Worm (Caenorhabditis elegans) whole organism, young adult: ENCODE results near the gene ztf-8.

Experiments used
- C06A6.2 ChIP-seq: fragments of 200-800 bp; sonication (Bioruptor generic); conservative IDR thresholded peaks from 2 replicates; pipeline ENCODE4 v1.3.6; 2022; ENCODE audit warnings: missing genetic modification characterization, missing compliant biosample characterization
- F10E7.11 ChIP-seq: sonication (generic microtip); optimal IDR thresholded peaks from 2 replicates; lab custom pipeline; 2017; ENCODE audit warnings: mild to moderate bottlenecking, missing genetic modification characterization, moderate library complexity, missing compliant biosample characterization
- F23B12.7 ChIP-seq: sonication (generic microtip); optimal IDR thresholded peaks from 2 replicates; lab custom pipeline; 2017; ENCODE audit warnings: missing genetic modification characterization, mild to moderate bottlenecking, missing compliant biosample characterization, antibody characterized with exemption, moderate library complexity; ENCODE audit not compliant: insufficient read depth
- F55B11.4 ChIP-seq: sonication (generic microtip); optimal IDR thresholded peaks from 2 replicates; lab custom pipeline; 2016; ENCODE audit warnings: missing compliant biosample characterization, missing genetic modification characterization, borderline replicate concordance; ENCODE audit not compliant: insufficient read depth
- F57A8.1 ChIP-seq: fragments of 200-800 bp; sonication (Bioruptor generic); optimal IDR thresholded peaks from 2 replicates; lab custom pipeline; 2018; ENCODE audit warnings: mild to moderate bottlenecking, missing genetic modification characterization, moderate library complexity, missing compliant biosample characterization
- F57C9.4 ChIP-seq: sonication (generic microtip); optimal IDR thresholded peaks from 2 replicates; lab custom pipeline; 2017; ENCODE audit warnings: mild to moderate bottlenecking, missing genetic modification characterization, missing compliant biosample characterization
- T07F8.4 ChIP-seq: sonication (generic microtip); optimal IDR thresholded peaks from 2 replicates; lab custom pipeline; 2016; ENCODE audit warnings: mild to moderate bottlenecking, missing genetic modification characterization, moderate library complexity, missing compliant biosample characterization
- T26A5.8 ChIP-seq: sonication (generic microtip); optimal IDR thresholded peaks from 2 replicates; lab custom pipeline; 2016; ENCODE audit warnings: missing genetic modification characterization, missing compliant biosample characterization
- Y53F4B.3 ChIP-seq: fragments of 200-800 bp; sonication (Bioruptor generic); IDR thresholded peaks from 2 replicates; pipeline ENCODE4 v1.3.6; 2022; ENCODE audit warnings: missing genetic modification reagents, missing genetic modification characterization, missing compliant biosample characterization
- Y56A3A.18 ChIP-seq: fragments of 200-800 bp; sonication (Bioruptor generic); IDR thresholded peaks from 2 replicates; pipeline ENCODE4 v1.3.6; 2022; ENCODE audit warnings: missing genetic modification reagents, missing genetic modification characterization, missing compliant biosample characterization
- Y67H2A.10 ChIP-seq: fragments of 200-800 bp; sonication (Bioruptor generic); conservative IDR thresholded peaks from 2 replicates; pipeline ENCODE4 v1.3.6; 2022; ENCODE audit warnings: missing genetic modification reagents, missing genetic modification characterization, missing compliant biosample characterization
- ZK185.1 ChIP-seq: sonication (generic microtip); optimal IDR thresholded peaks from 2 replicates; lab custom pipeline; 2016; ENCODE audit warnings: mild to moderate bottlenecking, missing genetic modification characterization, missing compliant biosample characterization; ENCODE audit not compliant: poor library complexity, severe bottlenecking
- aptf-2 ChIP-seq: fragments of 200-800 bp; sonication (Bioruptor generic); conservative IDR thresholded peaks from 2 replicates; pipeline ENCODE4 v1.3.6; 2022; ENCODE audit warnings: missing genetic modification reagents, missing genetic modification characterization, missing compliant biosample characterization
- attf-5 ChIP-seq: fragments of 200-800 bp; sonication (Bioruptor generic); optimal IDR thresholded peaks from 2 replicates; lab custom pipeline; 2018; ENCODE audit warnings: mild to moderate bottlenecking, missing genetic modification characterization, missing compliant biosample characterization
- cebp-1 ChIP-seq, 2 experiments: fragments of 200-800 bp in 1 of 2; sonication (Bioruptor generic) in 1 of 2; sonication (generic microtip) in 1 of 2; IDR thresholded peaks in 1 of 2; optimal IDR thresholded peaks in 1 of 2; 2 replicates each; pipeline versions ENCODE4 v1.3.6 to Lab custom; 2017 to 2022; ENCODE audit warnings: missing compliant biosample characterization in 2 of 2, missing genetic modification characterization in 2 of 2, mild to moderate bottlenecking in 1 of 2, missing genetic modification reagents in 1 of 2, moderate library complexity in 1 of 2
- ceh-27 ChIP-seq: fragments of 200-800 bp; sonication (Bioruptor generic); optimal IDR thresholded peaks from 2 replicates; lab custom pipeline; 2018; ENCODE audit warnings: mild to moderate bottlenecking, missing genetic modification characterization, moderate library complexity, missing compliant biosample characterization
- ceh-40 ChIP-seq: fragments of 200-800 bp; sonication (Bioruptor generic); IDR thresholded peaks from 2 replicates; pipeline ENCODE4 v1.3.6; 2022; ENCODE audit warnings: missing genetic modification characterization, missing compliant biosample characterization
- chd-7 ChIP-seq: sonication (generic microtip); optimal IDR thresholded peaks from 2 replicates; lab custom pipeline; 2016; ENCODE audit warnings: mild to moderate bottlenecking, missing genetic modification characterization, moderate library complexity, missing compliant biosample characterization
- dpl-1 ChIP-seq: fragments of 150-350 bp; optimal IDR thresholded peaks from 2 replicates; lab custom pipeline; 2014; ENCODE audit warnings: missing biosample characterization, missing genetic modification reagents, missing genetic modification characterization
- egl-18 ChIP-seq: fragments of 200-800 bp; sonication (Bioruptor generic); IDR thresholded peaks from 2 replicates; pipeline ENCODE4 v1.3.6; 2022; ENCODE audit warnings: missing genetic modification reagents, missing genetic modification characterization, missing compliant biosample characterization
- egl-44 ChIP-seq: fragments of 200-800 bp; sonication (Bioruptor generic); IDR thresholded peaks from 2 replicates; pipeline ENCODE4 v1.3.6; 2022; ENCODE audit warnings: missing genetic modification reagents, missing genetic modification characterization, missing compliant biosample characterization
- hmg-1.2 ChIP-seq: fragments of 200-800 bp; sonication (Bioruptor generic); IDR thresholded peaks from 2 replicates; pipeline ENCODE4 v1.3.6; 2022; ENCODE audit warnings: missing genetic modification reagents, missing genetic modification characterization, missing compliant biosample characterization
- hmg-20 ChIP-seq: fragments of 200-800 bp; sonication (Bioruptor generic); IDR thresholded peaks from 2 replicates; pipeline ENCODE4 v1.3.6; 2022; ENCODE audit warnings: missing genetic modification reagents, missing genetic modification characterization, missing compliant biosample characterization
- hsf-1 ChIP-seq: fragments of 200-800 bp; sonication (Bioruptor generic); IDR thresholded peaks from 2 replicates; pipeline ENCODE4 v1.3.6; 2022; ENCODE audit warnings: missing genetic modification reagents, missing genetic modification characterization, missing compliant biosample characterization
- lin-26 ChIP-seq: fragments of 200-800 bp; sonication (Bioruptor generic); IDR thresholded peaks from 2 replicates; pipeline ENCODE4 v1.3.6; 2022; ENCODE audit warnings: missing genetic modification reagents, missing genetic modification characterization, missing compliant biosample characterization
- lsl-1 ChIP-seq: fragments of 200-800 bp; sonication (Bioruptor generic); optimal IDR thresholded peaks from 2 replicates; lab custom pipeline; 2018; ENCODE audit warnings: mild to moderate bottlenecking, missing genetic modification characterization, moderate library complexity, missing compliant biosample characterization
- madf-10 ChIP-seq: sonication (generic microtip); optimal IDR thresholded peaks from 2 replicates; lab custom pipeline; 2016; ENCODE audit warnings: mild to moderate bottlenecking, missing genetic modification characterization, missing compliant biosample characterization
- madf-6 ChIP-seq: fragments of 200-800 bp; sonication (Bioruptor generic); IDR thresholded peaks from 2 replicates; pipeline ENCODE4 v1.3.6; 2022; ENCODE audit warnings: missing genetic modification reagents, missing genetic modification characterization, missing compliant biosample characterization
- mcd-1 ChIP-seq: fragments of 200-800 bp; sonication (Bioruptor generic); IDR thresholded peaks from 2 replicates; pipeline ENCODE4 v1.3.6; 2022; ENCODE audit warnings: missing genetic modification reagents, missing genetic modification characterization, missing compliant biosample characterization
- mes-4 ChIP-seq: sonication (generic microtip); optimal IDR thresholded peaks from 2 replicates; lab custom pipeline; 2016; ENCODE audit warnings: missing genotype, missing genetic modification characterization, missing compliant biosample characterization
- mxl-1 ChIP-seq: sonication (generic microtip); optimal IDR thresholded peaks from 2 replicates; lab custom pipeline; 2016; ENCODE audit warnings: missing genetic modification characterization, missing compliant biosample characterization
- nhr-120 ChIP-seq: fragments of 200-800 bp; sonication (Bioruptor generic); IDR thresholded peaks from 2 replicates; pipeline ENCODE4 v1.3.6; 2022; ENCODE audit warnings: missing genetic modification characterization, missing compliant biosample characterization
- nhr-80 ChIP-seq: sonication (generic microtip); optimal IDR thresholded peaks from 2 replicates; lab custom pipeline; 2016; ENCODE audit warnings: missing genetic modification characterization, missing compliant biosample characterization
- pbrm-1 ChIP-seq: fragments of 200-800 bp; sonication (Bioruptor generic); IDR thresholded peaks from 2 replicates; pipeline ENCODE4 v1.3.6; 2022; ENCODE audit warnings: missing genetic modification reagents, missing genetic modification characterization, missing compliant biosample characterization
- rcor-1 ChIP-seq: fragments of 200-800 bp; sonication (Bioruptor generic); IDR thresholded peaks from 2 replicates; pipeline ENCODE4 v1.3.6; 2022; ENCODE audit warnings: missing genetic modification reagents, missing genetic modification characterization, missing compliant biosample characterization
- rpc-1 ChIP-seq, 2 experiments: fragments of 150-350 bp in 1 of 2; sonication (generic microtip) in 1 of 2; optimal IDR thresholded peaks; 2 replicates each; lab custom pipeline; 2014 to 2018; ENCODE audit warnings: missing biosample characterization in 1 of 2, missing genetic modification characterization in 1 of 2, missing genetic modification reagents in 1 of 2, missing genotype in 1 of 2
- snpc-1.1 ChIP-seq: sonication (generic microtip); optimal IDR thresholded peaks from 2 replicates; lab custom pipeline; 2017; ENCODE audit warnings: missing genetic modification characterization, mild to moderate bottlenecking, missing compliant biosample characterization, antibody characterized with exemption, moderate library complexity, missing genotype, missing genetic modification reagents; ENCODE audit not compliant: insufficient read depth
- snpc-1.3 ChIP-seq: sonication (generic microtip); optimal IDR thresholded peaks from 2 replicates; lab custom pipeline; 2017; ENCODE audit warnings: missing genetic modification characterization, mild to moderate bottlenecking, missing compliant biosample characterization, antibody characterized with exemption, moderate library complexity, missing genotype, missing genetic modification reagents; ENCODE audit not compliant: insufficient read depth
- sptf-2 ChIP-seq: fragments of 200-800 bp; sonication (Bioruptor generic); optimal IDR thresholded peaks from 2 replicates; lab custom pipeline; 2018; ENCODE audit warnings: mild to moderate bottlenecking, missing genetic modification characterization, missing compliant biosample characterization
- unc-130 ChIP-seq: sonication (generic microtip); optimal IDR thresholded peaks from 2 replicates; lab custom pipeline; 2016; ENCODE audit warnings: missing genetic modification reagents, missing genetic modification characterization, missing compliant biosample characterization
- zim-3 ChIP-seq: sonication (generic microtip); optimal IDR thresholded peaks from 2 replicates; lab custom pipeline; 2017; ENCODE audit warnings: mild to moderate bottlenecking, missing genetic modification characterization, moderate library complexity, missing compliant biosample characterization

Gene ztf-8

ce11 chrIII:5294867-5295266, 21.6 kb upstream of the ztf-8 start (continued):
- TF ChIP-seq snpc-1.1 (tag; lab: Kevin White, UChicago) (peak; percentile 24), ZK185.1 (tag; lab: Kevin White, UChicago) (peak; percentile 44), sptf-2 (peak; percentile 34), unc-130 (peak; percentile 47), lsl-1 (GFP tag; lab: Kevin White, UChicago) (peak; percentile 40), zim-3 (tag; lab: Kevin White, UChicago) (peak; percentile 83), madf-10 (peak; percentile 59), T26A5.8 (tag; lab: Kevin White, UChicago) (no peak), hmg-20 (peak; percentile 74), chd-7 (tag; lab: Kevin White, UChicago) (peak; percentile 64), T07F8.4 (tag; lab: Kevin White, UChicago) (peak; percentile 26), Y56A3A.18 (GFP tag; lab: Robert Waterston, UW) (peak; percentile 85), lin-26 (GFP tag; lab: Robert Waterston, UW) (peak; percentile 94), mes-4 (tag; lab: Kevin White, UChicago) (peak; percentile 42), pbrm-1 (GFP tag; lab: Robert Waterston, UW) (peak; percentile 75), egl-44 (GFP tag; lab: Robert Waterston, UW) (peak; percentile 70), nhr-120 (GFP tag; lab: Robert Waterston, UW) (no peak), F57A8.1 (GFP tag; lab: Kevin White, UChicago) (peak; percentile 39), rpc-1 (optimal IDR thresholded peaks at IDR 0.05; lab: Kevin White, UChicago) (peak; percentile 85), rpc-1 (tag; optimal IDR thresholded peaks at IDR 0.05; lab: Kevin White, UChicago) (peak; percentile 96), hsf-1 (GFP tag; lab: Robert Waterston, UW) (no peak), egl-18 (GFP tag; lab: Robert Waterston, UW) (0 out of 2 replicates have a peak, but pooled peaks have one; percentile 67), Y67H2A.10 (GFP tag; lab: Robert Waterston, UW) (no peak), attf-5 (peak; percentile 65)

ce11 chrIII:5294281-5294680, 21.0 kb upstream of the ztf-8 start:
- no peak for TF ChIP-seq F10E7.11 (tag; lab: Kevin White, UChicago)
- no peak for TF ChIP-seq F55B11.4 (tag; lab: Kevin White, UChicago)
- no peak for TF ChIP-seq dpl-1 (GFP tag; lab: Kevin White, UChicago)
- TF ChIP-seq snpc-1.3 (tag; lab: Kevin White, UChicago): no peak

- TF ChIP-seq nhr-80 (tag; lab: Kevin White, UChicago): peak; percentile 76
- TF ChIP-seq rcor-1 (GFP tag; lab: Robert Waterston, UW): no peak
- peak; percentile 22; the same call in 1 of the 2 replicates for TF ChIP-seq hmg-1.2
These were observed 18.0 kb upstream of the ztf-8 start for ce11 chrIII:5291281-5291680.

- no peak for TF ChIP-seq Y53F4B.3 (GFP tag; lab: Robert Waterston, UW)
- TF ChIP-seq F23B12.7 (tag; lab: Kevin White, UChicago): no peak
- TF ChIP-seq mxl-1 (tag; lab: Kevin White, UChicago): no peak
- no peak for TF ChIP-seq ceh-27 (GFP tag; lab: Kevin White, UChicago)
- no peak for TF ChIP-seq F57C9.4 (tag; lab: Kevin White, UChicago)
- no peak for TF ChIP-seq cebp-1 (GFP tag; IDR thresholded peaks at IDR 0.05; lab: Robert Waterston, UW)
- no peak for TF ChIP-seq cebp-1 (tag; optimal IDR thresholded peaks at IDR 0.05; lab: Kevin White, UChicago)
- TF ChIP-seq C06A6.2: no peak
- no peak for TF ChIP-seq madf-6 (GFP tag; lab: Robert Waterston, UW)
- TF ChIP-seq lin-26 (GFP tag; lab: Robert Waterston, UW): no peak
- TF ChIP-seq mes-4 (tag; lab: Kevin White, UChicago): no peak
- no peak for TF ChIP-seq attf-5
- no peak for TF ChIP-seq Y67H2A.10 (GFP tag; lab: Robert Waterston, UW)
- TF ChIP-seq mcd-1 (GFP tag; lab: Robert Waterston, UW): no peak
- TF ChIP-seq aptf-2 (GFP tag; lab: Robert Waterston, UW): no peak
- TF ChIP-seq rcor-1 (GFP tag; lab: Robert Waterston, UW): no peak
- no peak for TF ChIP-seq zim-3 (tag; lab: Kevin White, UChicago)
- TF ChIP-seq ceh-40 (GFP tag; lab: Robert Waterston, UW): no peak
These were observed 17.0 kb upstream of the ztf-8 start for ce11 chrIII:5290230-5290629.
